Worm (Caenorhabditis elegans): Measurements from ENCODE around the gene scl-2.

The scl-2 gene

DNA sequence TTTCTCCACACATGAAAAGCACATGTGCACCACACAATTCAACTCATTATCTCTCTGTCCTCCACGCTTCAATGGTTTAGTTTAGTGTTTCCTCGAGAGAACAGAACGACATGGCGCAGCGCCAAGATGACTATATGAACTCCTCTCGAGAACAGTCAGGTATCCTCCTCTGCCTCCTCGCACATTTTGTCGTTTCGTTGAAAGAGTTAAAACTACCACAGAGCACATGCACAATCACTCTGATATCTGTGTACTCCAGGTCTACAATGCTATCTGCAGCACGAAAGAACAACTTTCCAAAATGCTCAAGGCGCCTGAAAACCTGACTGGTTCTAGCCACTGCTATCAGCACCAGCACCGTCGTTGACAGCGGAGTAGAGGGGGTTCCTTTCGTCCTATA lies 30.7 kb upstream of the scl-2 start:
- no peak for TF ChIP-seq egl-27 (tag; optimal IDR thresholded peaks at IDR 0.05)
- no peak for TF ChIP-seq daf-12 (tag; optimal IDR thresholded peaks at IDR 0.05)
- no peak for TF ChIP-seq skn-1 (tag; optimal IDR thresholded peaks at IDR 0.05)
- TF ChIP-seq elt-3 (tag; optimal IDR thresholded peaks at IDR 0.05) = no peak
- TF ChIP-seq ceh-82 (tag; optimal IDR thresholded peaks at IDR 0.05) = no peak
- TF ChIP-seq nhr-77 (tag; optimal IDR thresholded peaks at IDR 0.05) = no peak
- TF ChIP-seq unc-39 (tag; optimal IDR thresholded peaks at IDR 0.05) = no peak
- TF ChIP-seq aly-2 (tag; optimal IDR thresholded peaks at IDR 0.05) = no peak
- TF ChIP-seq ztf-4 (tag; optimal IDR thresholded peaks at IDR 0.05) = no peak
- TF ChIP-seq nhr-43 (tag; optimal IDR thresholded peaks at IDR 0.05; ENCODE audit: poor library complexity, severe bottlenecking) = no peak
- TF ChIP-seq elt-2 (tag; optimal IDR thresholded peaks at IDR 0.05) = peak; percentile 92
- TF ChIP-seq jun-1 (tag; optimal IDR thresholded peaks at IDR 0.05) = peak; percentile 36
- TF ChIP-seq nhr-28 (tag; optimal IDR thresholded peaks at IDR 0.05) = no peak
- TF ChIP-seq nhr-12 (tag; optimal IDR thresholded peaks at IDR 0.05) = no peak
- TF ChIP-seq mml-1 (tag; optimal IDR thresholded peaks at IDR 0.05) = no peak
- no peak for TF ChIP-seq fos-1 (tag; optimal IDR thresholded peaks at IDR 0.05)
- no peak for TF ChIP-seq ceh-28 (tag; optimal IDR thresholded peaks at IDR 0.05)
- TF ChIP-seq unc-62 (GFP tag; optimal IDR thresholded peaks at IDR 0.05) = no peak
- TF ChIP-seq egl-5 (tag; optimal IDR thresholded peaks at IDR 0.05) = no peak
- no peak for TF ChIP-seq ZK546.5 (tag; optimal IDR thresholded peaks at IDR 0.05)
- no peak for TF ChIP-seq snpc-4 (tag; optimal IDR thresholded peaks at IDR 0.05)
- no peak for TF ChIP-seq nhr-67 (tag; optimal IDR thresholded peaks at IDR 0.05)
- no peak for TF ChIP-seq eor-1 (tag; optimal IDR thresholded peaks at IDR 0.05)
- no peak for TF ChIP-seq nhr-23 (tag; optimal IDR thresholded peaks at IDR 0.05)
- TF ChIP-seq pqm-1 (tag; optimal IDR thresholded peaks at IDR 0.05) = peak; percentile 76
- TF ChIP-seq ceh-9 (tag; optimal IDR thresholded peaks at IDR 0.05) = no peak

DNA sequence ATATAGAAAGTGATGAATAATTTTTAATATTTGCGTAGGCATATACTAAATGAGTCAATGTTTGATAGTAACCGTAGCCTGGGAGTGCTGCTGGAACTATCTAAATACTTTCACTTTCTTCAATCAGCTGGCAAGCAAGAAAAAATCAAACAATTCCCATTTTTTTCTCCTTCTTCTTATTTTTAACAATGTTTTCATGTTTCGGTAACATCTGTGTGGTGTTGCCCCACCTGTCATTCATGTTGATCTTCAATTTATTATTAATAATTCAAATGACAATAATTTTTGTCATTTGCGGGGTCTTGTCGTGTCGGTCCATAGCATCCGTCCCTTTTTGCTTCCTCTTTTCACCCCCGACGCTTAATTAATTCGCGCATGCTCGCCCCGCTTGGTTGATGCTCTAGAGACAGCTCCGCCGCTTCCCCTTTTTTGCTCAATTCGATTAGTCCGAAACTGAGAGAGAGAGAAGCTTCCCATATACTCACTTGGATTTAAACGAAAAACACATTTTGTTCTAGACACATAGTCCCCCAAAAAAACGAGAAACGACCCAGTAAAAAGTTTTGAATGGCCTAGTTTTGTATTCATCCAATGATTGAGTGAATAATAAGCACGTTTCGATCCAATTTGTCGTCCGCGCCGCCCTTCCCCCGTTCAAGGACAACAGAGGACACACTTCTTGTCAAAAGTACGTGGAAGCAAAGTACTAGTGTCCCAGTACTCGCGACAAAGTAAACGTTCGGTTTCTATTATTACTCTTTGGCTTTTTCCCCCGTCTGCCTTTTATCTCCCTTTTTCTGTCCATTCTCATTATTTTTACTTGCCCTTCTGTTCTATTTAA lies 29.5 kb upstream of the scl-2 start:
- TF ChIP-seq lin-39 (tag; optimal IDR thresholded peaks at IDR 0.05) (no peak), nhr-25 (tag; optimal IDR thresholded peaks at IDR 0.05) (peak; percentile 18), egl-27 (tag; optimal IDR thresholded peaks at IDR 0.05) (no peak), pqm-1 (tag; optimal IDR thresholded peaks at IDR 0.05) (peak; percentile 4), nhr-23 (tag; optimal IDR thresholded peaks at IDR 0.05) (no peak), nhr-77 (tag; optimal IDR thresholded peaks at IDR 0.05) (no peak), lsy-12 (tag; optimal IDR thresholded peaks at IDR 0.05) (no peak)

DNA sequence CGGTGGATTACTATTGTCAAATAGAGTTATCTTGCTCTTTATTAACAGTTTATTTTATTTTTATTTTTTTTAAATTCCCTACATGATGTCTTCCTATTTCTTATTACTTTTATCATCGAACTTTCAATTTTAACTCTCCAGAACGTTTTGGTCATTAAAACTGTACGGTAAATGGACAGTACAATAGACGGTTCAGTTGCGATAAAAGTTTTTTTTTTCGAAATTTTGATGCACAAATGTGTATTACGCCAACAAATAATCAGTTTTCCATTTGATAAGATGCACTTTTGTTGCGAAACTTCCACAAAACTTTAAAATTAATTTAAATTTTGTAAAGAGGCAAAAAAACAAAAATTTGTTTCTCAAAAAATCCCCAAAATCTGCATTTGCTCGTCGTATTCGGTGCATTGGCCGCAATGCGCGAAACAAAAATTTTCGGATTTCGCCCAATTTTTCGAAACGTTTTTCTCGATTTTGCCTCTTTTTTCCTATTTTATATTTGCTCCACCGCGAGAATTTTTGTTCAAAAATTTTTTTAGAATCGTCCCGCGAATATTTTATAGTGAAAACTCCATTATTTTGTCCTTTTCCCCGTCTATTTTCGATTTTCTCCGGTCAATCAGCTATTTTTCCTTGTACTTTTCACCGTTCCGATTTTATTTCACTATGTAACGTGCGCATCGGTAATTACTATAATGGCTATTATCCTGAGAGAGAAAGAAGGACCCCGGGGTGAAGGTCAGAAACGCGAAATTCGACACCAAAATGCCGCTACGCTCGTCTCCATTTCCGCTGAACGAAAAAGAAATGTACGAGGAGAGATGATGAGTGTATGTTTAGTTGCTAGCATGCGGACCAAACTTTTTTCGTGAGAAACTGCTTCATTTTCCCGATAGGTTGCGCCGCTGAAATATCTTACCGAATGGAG lies 28.5 kb upstream of the scl-2 start:
- TF ChIP-seq elt-2 (tag; optimal IDR thresholded peaks at IDR 0.05) = peak; percentile 53
- TF ChIP-seq ceh-9 (tag; optimal IDR thresholded peaks at IDR 0.05) = no peak
- no peak for TF ChIP-seq ZK546.5 (tag; optimal IDR thresholded peaks at IDR 0.05)
- no peak for TF ChIP-seq skn-1 (tag; optimal IDR thresholded peaks at IDR 0.05)
- no peak for TF ChIP-seq nhr-23 (tag; optimal IDR thresholded peaks at IDR 0.05)
- no peak for TF ChIP-seq pqm-1 (tag; optimal IDR thresholded peaks at IDR 0.05)
- no peak for TF ChIP-seq fkh-2 (tag; optimal IDR thresholded peaks at IDR 0.05)
- TF ChIP-seq fos-1 (tag; optimal IDR thresholded peaks at IDR 0.05) = no peak
- TF ChIP-seq sea-2 (GFP tag; optimal IDR thresholded peaks at IDR 0.05) = no peak
- TF ChIP-seq pha-4 (tag; optimal IDR thresholded peaks at IDR 0.05) = peak; percentile 22
- no peak for TF ChIP-seq unc-39 (tag; optimal IDR thresholded peaks at IDR 0.05)
- TF ChIP-seq mml-1 (tag; optimal IDR thresholded peaks at IDR 0.05) = no peak
- no peak for TF ChIP-seq nhr-11 (tag; optimal IDR thresholded peaks at IDR 0.05)
- TF ChIP-seq nhr-76 (tag; optimal IDR thresholded peaks at IDR 0.05) = no peak
- TF ChIP-seq elt-3 (tag; optimal IDR thresholded peaks at IDR 0.05) = no peak
- no peak for TF ChIP-seq lsy-12 (tag; optimal IDR thresholded peaks at IDR 0.05)

Data from whole organism, L3 larva.